Worm (Caenorhabditis elegans): ENCODE results near the gene F02E11.4.

Gene F02E11.4

ce11 chrII:3267815-3268214 is 9.8 kb downstream of the F02E11.4 start (continued):
- TF ChIP-seq lin-26 (GFP tag; IDR thresholded peaks at IDR 0.05) = peak; percentile 80; the same call in 1 of the 2 replicates
- no peak for TF ChIP-seq snpc-4 (GFP tag; optimal IDR thresholded peaks at IDR 0.05)
- peak in 1 of 4 experiments; percentile 37 for TF ChIP-seq snpc-4 (tag; optimal IDR thresholded peaks at IDR 0.05)
- no peak for TF ChIP-seq ceh-91 (GFP tag; IDR thresholded peaks at IDR 0.05)
- peak; percentile 80 for TF ChIP-seq B0261.1 (tag; optimal IDR thresholded peaks at IDR 0.05)
- TF ChIP-seq hmg-20 (GFP tag; IDR thresholded peaks at IDR 0.05) = no peak
- no peak for TF ChIP-seq ztf-22 (GFP tag; optimal IDR thresholded peaks at IDR 0.05)
- no peak for TF ChIP-seq F55B11.4 (tag; optimal IDR thresholded peaks at IDR 0.05; ENCODE audit: borderline replicate concordance, insufficient read depth)
- no peak for TF ChIP-seq madf-10 (tag; optimal IDR thresholded peaks at IDR 0.05)
- no peak for TF ChIP-seq F52B5.7 (tag; optimal IDR thresholded peaks at IDR 0.05)
- TF ChIP-seq ama-1 (optimal IDR thresholded peaks at IDR 0.05) = no peak
- peak; percentile 16 to 25 for TF ChIP-seq ama-1 (GFP tag; optimal IDR thresholded peaks at IDR 0.05)
- no peak for TF ChIP-seq rcor-1 (GFP tag; IDR thresholded peaks at IDR 0.05)
- peak; percentile 32 for TF ChIP-seq attf-5 (GFP tag; optimal IDR thresholded peaks at IDR 0.05)
- TF ChIP-seq lir-1 (GFP tag; conservative IDR thresholded peaks at IDR 0.05) = no peak
- no peak for TF ChIP-seq sdz-38 (tag; optimal IDR thresholded peaks at IDR 0.05)
- TF ChIP-seq B0035.1 (tag; optimal IDR thresholded peaks at IDR 0.05) = no peak
- TF ChIP-seq fkh-3 (tag; optimal IDR thresholded peaks at IDR 0.05) = no peak
- TF ChIP-seq xnd-1 (tag; optimal IDR thresholded peaks at IDR 0.05) = no peak
- TF ChIP-seq K11D2.4 (GFP tag; IDR thresholded peaks at IDR 0.05) = no peak
- no peak for TF ChIP-seq mxl-1 (tag; optimal IDR thresholded peaks at IDR 0.05)
- TF ChIP-seq ceh-100 (GFP tag; IDR thresholded peaks at IDR 0.05) = 0 out of 2 replicates have a peak, but pooled peaks have one; percentile 32
- no peak for TF ChIP-seq Y56A3A.18 (GFP tag; IDR thresholded peaks at IDR 0.05)
- peak; percentile 66 for TF ChIP-seq nfyb-1 (GFP tag; IDR thresholded peaks at IDR 0.05)
- no peak for TF ChIP-seq hrde-1 (tag; optimal IDR thresholded peaks at IDR 0.05; ENCODE audit: borderline replicate concordance)
- peak; percentile 14 for TF ChIP-seq chd-7 (tag; optimal IDR thresholded peaks at IDR 0.05)
- no peak for TF ChIP-seq F23B12.7 (tag; optimal IDR thresholded peaks at IDR 0.05; ENCODE audit: insufficient read depth)
- peak; percentile 63 for TF ChIP-seq him-1 (tag; optimal IDR thresholded peaks at IDR 0.05)
- TF ChIP-seq Y53G8AR.9 (GFP tag; conservative IDR thresholded peaks at IDR 0.05) = peak; percentile 55; the same call in 1 of the 2 replicates
- no peak for TF ChIP-seq egl-44 (GFP tag; IDR thresholded peaks at IDR 0.05)
- no peak for TF ChIP-seq ceh-79 (tag; optimal IDR thresholded peaks at IDR 0.05)
- no peak for TF ChIP-seq K12H6.12 (tag; optimal IDR thresholded peaks at IDR 0.05)
- no peak for TF ChIP-seq sea-2 (GFP tag; IDR thresholded peaks at IDR 0.05)
- no peak for TF ChIP-seq Y53F4B.3 (GFP tag; IDR thresholded peaks at IDR 0.05)
- no peak for TF ChIP-seq unc-130 (GFP tag; optimal IDR thresholded peaks at IDR 0.05)
- TF ChIP-seq lsl-1 (GFP tag; optimal IDR thresholded peaks at IDR 0.05) = peak; percentile 24

DNA sequence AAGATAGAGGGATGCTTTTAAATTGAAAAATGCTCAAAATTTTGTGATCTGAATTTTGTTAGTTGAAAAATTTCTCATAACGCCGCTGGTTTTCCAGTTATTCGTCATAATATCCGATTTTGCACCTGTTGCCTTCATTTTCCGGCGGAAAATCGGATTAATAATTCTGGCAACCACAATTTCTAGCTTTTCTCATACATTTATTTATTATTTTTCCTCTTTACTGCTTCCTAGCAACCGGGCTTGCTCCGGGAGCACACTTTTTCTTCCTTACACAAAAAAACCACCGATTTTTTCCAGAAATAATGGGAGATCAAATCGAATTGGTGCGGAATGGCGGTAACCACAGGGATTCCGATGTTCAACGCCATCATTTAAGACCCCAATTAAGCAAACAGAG is 10.2 kb downstream of the F02E11.4 start, which contains the start of gene F02E11.7:
Gene F02E11.7 (plus strand): TSS at position 301 of the 400 bp plus-strand sequence.
- TF ChIP-seq nfyb-1 (GFP tag; IDR thresholded peaks at IDR 0.05) (no peak), zim-3 (tag; optimal IDR thresholded peaks at IDR 0.05) (no peak), F37B4.10 (GFP tag; IDR thresholded peaks at IDR 0.05) (no peak), Y53F4B.3 (GFP tag; IDR thresholded peaks at IDR 0.05) (no peak), mcd-1 (GFP tag; IDR thresholded peaks at IDR 0.05) (no peak)

Measured in whole organism, young adult.